Worm (Caenorhabditis elegans) whole organism, midembryonic: ENCODE measurements around the gene lec-2.
A peak's percentile ranks its signal among the peaks of the same experiment; 100 is the strongest.

Source experiments
- T22C8.4 ChIP-seq: fragments of 200-800 bp; sonication (Bioruptor generic); IDR thresholded peaks from 2 replicates; pipeline ENCODE4 v1.3.6; 2022; ENCODE audit warnings: missing genetic modification characterization, missing compliant biosample characterization
- cog-1 ChIP-seq: sonication (generic microtip); optimal IDR thresholded peaks from 2 replicates; lab custom pipeline; 2016; ENCODE audit warnings: missing genetic modification characterization, missing compliant biosample characterization
- flt-1 ChIP-seq: fragments of 200-800 bp; sonication (Bioruptor generic); IDR thresholded peaks from 2 replicates; pipeline ENCODE4 v1.3.6; 2022; ENCODE audit warnings: missing genetic modification characterization, missing compliant biosample characterization
- klf-2 ChIP-seq: fragments of 200-800 bp; sonication (Bioruptor generic); conservative IDR thresholded peaks from 2 replicates; pipeline ENCODE4 v1.3.6; 2022; ENCODE audit warnings: missing genetic modification reagents, missing genetic modification characterization, missing compliant biosample characterization
- med-1 ChIP-seq: sonication (generic microtip); optimal IDR thresholded peaks from 2 replicates; lab custom pipeline; 2017; ENCODE audit warnings: missing genetic modification characterization, mild to moderate bottlenecking, missing compliant biosample characterization, antibody characterized with exemption, missing genetic modification reagents; ENCODE audit not compliant: insufficient read depth
- ref-1 ChIP-seq: fragments of 200-800 bp; sonication (Bioruptor generic); conservative IDR thresholded peaks from 2 replicates; pipeline ENCODE4 v1.3.6; 2022; ENCODE audit warnings: missing genetic modification reagents, missing genetic modification characterization, missing compliant biosample characterization
- tab-1 ChIP-seq: fragments of 200-800 bp; sonication (Bioruptor generic); IDR thresholded peaks from 2 replicates; pipeline ENCODE4 v1.3.6; 2022; ENCODE audit warnings: missing genetic modification characterization, missing compliant biosample characterization
- ztf-23 ChIP-seq: fragments of 200-800 bp; sonication (Bioruptor generic); IDR thresholded peaks from 2 replicates; pipeline ENCODE4 v1.3.6; 2022; ENCODE audit warnings: missing genetic modification reagents, missing genetic modification characterization, missing compliant biosample characterization
- ztf-29 ChIP-seq: fragments of 200-800 bp; sonication (Bioruptor generic); IDR thresholded peaks from 2 replicates; pipeline ENCODE4 v1.3.6; 2022; ENCODE audit warnings: missing genetic modification reagents, missing genetic modification characterization, missing compliant biosample characterization

lec-2 gene

ce11 chrII:10035425-10035824 lies 19.4 kb upstream of the lec-2 start:
- no peak for TF ChIP-seq klf-2 (GFP tag; lab: Robert Waterston, UW)

ce11 chrII:10034769-10035168 lies 18.8 kb upstream of the lec-2 start:
- TF ChIP-seq klf-2 (GFP tag; lab: Robert Waterston, UW) (peak; percentile 88), flt-1 (GFP tag; lab: Robert Waterston, UW) (peak; percentile 78; the same call in 1 of the 2 replicates), tab-1 (0 out of 2 replicates have a peak, but pooled peaks have one; percentile 40), ztf-23 (GFP tag; lab: Robert Waterston, UW) (peak; percentile 73)

ce11 chrII:10033163-10033871 lies 17.3 kb upstream of the lec-2 start, which contains the start of gene mtcu-2:
TSS of gene mtcu-2 (minus strand) at chrII:10033213.
- peak; percentile 94 for TF ChIP-seq flt-1 (GFP tag; lab: Robert Waterston, UW)
- peak; percentile 79 for TF ChIP-seq tab-1
- peak; percentile 98 for TF ChIP-seq ztf-23 (GFP tag; lab: Robert Waterston, UW)
- peak; percentile 79 for TF ChIP-seq T22C8.4 (GFP tag; lab: Robert Waterston, UW)
- TF ChIP-seq ref-1 (GFP tag; lab: Robert Waterston, UW), result peak; percentile 56; the same call in 1 of the 2 replicates
- peak; percentile 91 for TF ChIP-seq klf-2 (GFP tag; lab: Robert Waterston, UW)
- TF ChIP-seq ztf-29, result peak; percentile 91

ce11 chrII:10029890-10030289 lies 13.9 kb upstream of the lec-2 start, which contains the start of gene ttc-36:
TSS of gene ttc-36 (plus strand) at chrII:10030190.
- TF ChIP-seq klf-2 (GFP tag; lab: Robert Waterston, UW) (no peak), ztf-23 (GFP tag; lab: Robert Waterston, UW) (no peak), T22C8.4 (GFP tag; lab: Robert Waterston, UW) (no peak), cog-1 (tag; lab: Kevin White, UChicago) (no peak), tab-1 (no peak)

- no peak for TF ChIP-seq cog-1 (tag; lab: Kevin White, UChicago)
- no peak for TF ChIP-seq T22C8.4 (GFP tag; lab: Robert Waterston, UW)
- no peak for TF ChIP-seq ztf-29
- TF ChIP-seq klf-2 (GFP tag; lab: Robert Waterston, UW), result no peak
- TF ChIP-seq flt-1 (GFP tag; lab: Robert Waterston, UW), result no peak
- TF ChIP-seq ref-1 (GFP tag; lab: Robert Waterston, UW), result no peak
- no peak for TF ChIP-seq med-1 (GFP tag; lab: Kevin White, UChicago)
- no peak for TF ChIP-seq ztf-23 (GFP tag; lab: Robert Waterston, UW)
- TF ChIP-seq tab-1, result no peak
Observed at ce11 chrII:10029044-10029443, 13.1 kb upstream of the lec-2 start.

ce11 chrII:10028195-10028594 lies 12.2 kb upstream of the lec-2 start, which contains the start of gene F52H3.6:
TSS of gene F52H3.6 (minus strand) at chrII:10028422.
- TF ChIP-seq klf-2 (GFP tag; lab: Robert Waterston, UW), result no peak
- no peak for TF ChIP-seq ztf-23 (GFP tag; lab: Robert Waterston, UW)
- TF ChIP-seq med-1 (GFP tag; lab: Kevin White, UChicago), result no peak
- TF ChIP-seq ztf-29, result no peak
- TF ChIP-seq ref-1 (GFP tag; lab: Robert Waterston, UW), result no peak
- TF ChIP-seq flt-1 (GFP tag; lab: Robert Waterston, UW), result no peak
- no peak for TF ChIP-seq tab-1
- no peak for TF ChIP-seq cog-1 (tag; lab: Kevin White, UChicago)
- no peak for TF ChIP-seq T22C8.4 (GFP tag; lab: Robert Waterston, UW)

- TF ChIP-seq ztf-29 (no peak), cog-1 (tag; lab: Kevin White, UChicago) (no peak), tab-1 (no peak), med-1 (GFP tag; lab: Kevin White, UChicago) (no peak), flt-1 (GFP tag; lab: Robert Waterston, UW) (no peak), ztf-23 (GFP tag; lab: Robert Waterston, UW) (no peak), T22C8.4 (GFP tag; lab: Robert Waterston, UW) (no peak)
Observed at ce11 chrII:10025059-10025458, 9.1 kb upstream of the lec-2 start.

ce11 chrII:10021749-10022148 lies 5.8 kb upstream of the lec-2 start:
- TF ChIP-seq ztf-29 (no peak), tab-1 (no peak), flt-1 (GFP tag; lab: Robert Waterston, UW) (no peak), med-1 (GFP tag; lab: Kevin White, UChicago) (no peak), ref-1 (GFP tag; lab: Robert Waterston, UW) (no peak), T22C8.4 (GFP tag; lab: Robert Waterston, UW) (no peak), cog-1 (tag; lab: Kevin White, UChicago) (no peak), klf-2 (GFP tag; lab: Robert Waterston, UW) (no peak), ztf-23 (GFP tag; lab: Robert Waterston, UW) (no peak)

- TF ChIP-seq flt-1 (GFP tag; lab: Robert Waterston, UW) (no peak), T22C8.4 (GFP tag; lab: Robert Waterston, UW) (no peak), ztf-23 (GFP tag; lab: Robert Waterston, UW) (no peak), med-1 (GFP tag; lab: Kevin White, UChicago) (no peak), tab-1 (no peak), klf-2 (GFP tag; lab: Robert Waterston, UW) (no peak), ztf-29 (no peak), cog-1 (tag; lab: Kevin White, UChicago) (no peak), ref-1 (GFP tag; lab: Robert Waterston, UW) (no peak)
Observed at ce11 chrII:10019669-10020068, 3.7 kb upstream of the lec-2 start.

ce11 chrII:10017528-10017927 lies 1.5 kb upstream of the lec-2 start:
- TF ChIP-seq tab-1 (no peak), ztf-29 (no peak), flt-1 (GFP tag; lab: Robert Waterston, UW) (no peak), ztf-23 (GFP tag; lab: Robert Waterston, UW) (no peak), klf-2 (GFP tag; lab: Robert Waterston, UW) (no peak), med-1 (GFP tag; lab: Kevin White, UChicago) (no peak), T22C8.4 (GFP tag; lab: Robert Waterston, UW) (no peak), ref-1 (GFP tag; lab: Robert Waterston, UW) (no peak), cog-1 (tag; lab: Kevin White, UChicago) (no peak)
